In the genomic region with DNA sequence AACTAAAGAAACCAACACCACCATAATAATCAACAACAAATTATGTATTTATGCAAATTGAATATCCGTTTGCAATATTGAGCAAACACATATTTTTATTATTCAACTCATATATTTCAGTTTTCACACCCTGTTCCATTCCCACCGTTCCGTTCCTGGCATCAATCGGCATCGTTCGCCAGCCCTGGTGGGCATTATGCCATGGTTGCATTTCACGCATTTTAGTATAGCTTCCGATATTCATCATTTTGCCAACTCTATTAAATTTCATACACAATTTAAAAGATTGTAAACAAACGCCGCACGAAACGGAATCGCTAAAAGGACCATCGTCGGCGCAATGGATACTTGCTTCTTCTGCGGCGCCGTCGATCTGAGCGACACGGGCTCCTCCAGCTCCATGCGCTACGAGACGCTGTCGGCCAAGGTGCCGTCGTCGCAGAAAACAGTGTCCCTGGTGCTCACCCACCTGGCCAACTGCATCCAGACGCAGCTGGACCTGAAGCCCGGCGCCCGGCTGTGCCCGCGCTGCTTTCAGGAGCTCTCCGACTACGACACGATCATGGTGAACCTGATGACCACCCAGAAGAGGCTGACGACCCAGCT, we compare ENCODE assay signal across 1 fruit fly cellular context.
TF ChIP-seq lines count a peak whose summit lies in the region.

A gene (plus strand): TSS at position 203 of the 606 bp plus-strand sequence.

TF ChIP-seq in whole organism, embryonic, 481 proteins besides CTCF, POLR2A, EP300 and RAD21 (continued from another document and continues in another):
- TF ChIP-seq Six4 (GFP tag; optimal IDR thresholded peaks at IDR 0.05; lab: Kevin White, UChicago) = peak; percentile 64
- TF ChIP-seq emc (GFP tag; optimal IDR thresholded peaks at IDR 0.05; lab: Kevin White, UChicago) = peak; percentile 80
- peak; percentile 78 for TF ChIP-seq CG16813 (GFP tag; IDR thresholded peaks at IDR 0.05; lab: Robert Waterston, UW; ENCODE audit: partially characterized antibody)
- peak; percentile 45 for TF ChIP-seq B-H1 (GFP tag; IDR thresholded peaks at IDR 0.05; lab: Robert Waterston, UW)
- TF ChIP-seq insv (GFP tag; optimal IDR thresholded peaks at IDR 0.05; lab: Kevin White, UChicago) = peak in 1 of 2 experiments; percentile 46
- peak; percentile 90 for TF ChIP-seq B-H2 (GFP tag; optimal IDR thresholded peaks at IDR 0.05; lab: Kevin White, UChicago)
- TF ChIP-seq cg (GFP tag; optimal IDR thresholded peaks at IDR 0.05; lab: Kevin White, UChicago) = no peak
- TF ChIP-seq CG11247 (GFP tag; IDR thresholded peaks at IDR 0.05; lab: Robert Waterston, UW) = peak; percentile 84
- peak; percentile 38 for TF ChIP-seq btn (GFP tag; optimal IDR thresholded peaks at IDR 0.05; lab: Kevin White, UChicago)
- peak; percentile 76 for TF ChIP-seq Scr (GFP tag; IDR thresholded peaks at IDR 0.05; lab: Robert Waterston, UW; ENCODE audit: partially characterized antibody)
- no peak for TF ChIP-seq fru (optimal IDR thresholded peaks at IDR 0.05; lab: Kevin White, UChicago)
- TF ChIP-seq wdn (GFP tag; IDR thresholded peaks at IDR 0.05; lab: Robert Waterston, UW) = peak; percentile 56; the same call in 1 of the 2 replicates
- no peak for TF ChIP-seq CG11504 (tag; optimal IDR thresholded peaks at IDR 0.05; lab: Kevin White, UChicago)
- no peak for TF ChIP-seq CG8359 (GFP tag; optimal IDR thresholded peaks at IDR 0.05; lab: Kevin White, UChicago; ENCODE audit: borderline replicate concordance)
- peak; percentile 68 for TF ChIP-seq Optix (GFP tag; IDR thresholded peaks at IDR 0.05; lab: Robert Waterston, UW)
- TF ChIP-seq crol (GFP tag; IDR thresholded peaks at IDR 0.05; lab: Robert Waterston, UW) = no peak
- TF ChIP-seq Atf6 (GFP tag; IDR thresholded peaks at IDR 0.05; lab: Robert Waterston, UW) = peak; percentile 80
- peak; percentile 73 for TF ChIP-seq CG17328 (GFP tag; IDR thresholded peaks at IDR 0.05; lab: Robert Waterston, UW)
- TF ChIP-seq CG31365 (tag; optimal IDR thresholded peaks at IDR 0.05; lab: Kevin White, UChicago) = no peak
- TF ChIP-seq CG13123 (GFP tag; optimal IDR thresholded peaks at IDR 0.05; lab: Kevin White, UChicago) = peak; percentile 40
- peak; percentile 55; the same call in 2 of the 3 replicates for TF ChIP-seq CG2889 (GFP tag; IDR thresholded peaks at IDR 0.05; lab: Robert Waterston, UW)
- peak; percentile 70 for TF ChIP-seq CoRest (tag; optimal IDR thresholded peaks at IDR 0.05; lab: Kevin White, UChicago)
- peak; percentile 73 for TF ChIP-seq HHEX (GFP tag; optimal IDR thresholded peaks at IDR 0.05; lab: Kevin White, UChicago)
- TF ChIP-seq Sin3A (optimal IDR thresholded peaks at IDR 0.05; lab: Kevin White, UChicago) = peak; percentile 71
- TF ChIP-seq Sox102F (GFP tag; optimal IDR thresholded peaks at IDR 0.05; lab: Kevin White, UChicago) = no peak
- peak; percentile 13 for TF ChIP-seq CG2875 (GFP tag; optimal IDR thresholded peaks at IDR 0.05; lab: Kevin White, UChicago)
- peak; percentile 86 for TF ChIP-seq ERR (GFP tag; optimal IDR thresholded peaks at IDR 0.05; lab: Kevin White, UChicago)
- peak; percentile 19; the same call in 1 of the 2 replicates for TF ChIP-seq nerfin-2 (GFP tag; IDR thresholded peaks at IDR 0.05; lab: Robert Waterston, UW; ENCODE audit: partially characterized antibody)
- no peak for TF ChIP-seq lov (optimal IDR thresholded peaks at IDR 0.05; lab: Kevin White, UChicago)
- TF ChIP-seq lov (GFP tag; IDR thresholded peaks at IDR 0.05; lab: Robert Waterston, UW) = peak; percentile 64; the same call in 2 of the 3 replicates
- peak; percentile 71 for TF ChIP-seq hbn (GFP tag; IDR thresholded peaks at IDR 0.05; lab: Robert Waterston, UW; ENCODE audit: partially characterized antibody)
- peak; percentile 69 for TF ChIP-seq CG6272 (GFP tag; IDR thresholded peaks at IDR 0.05; lab: Robert Waterston, UW)
- TF ChIP-seq Awh (GFP tag; IDR thresholded peaks at IDR 0.05; lab: Robert Waterston, UW) = no peak
- TF ChIP-seq trem (tag; optimal IDR thresholded peaks at IDR 0.05; lab: Kevin White, UChicago) = peak; percentile 83
- peak; percentile 42 for TF ChIP-seq CG16815 (GFP tag; optimal IDR thresholded peaks at IDR 0.05; lab: Kevin White, UChicago)
- peak; percentile 19 for TF ChIP-seq BtbVII (GFP tag; optimal IDR thresholded peaks at IDR 0.05; lab: Kevin White, UChicago)
- no peak for TF ChIP-seq dmrt99B (tag; optimal IDR thresholded peaks at IDR 0.05; lab: Kevin White, UChicago)
- no peak for TF ChIP-seq Lim3 (GFP tag; IDR thresholded peaks at IDR 0.05; lab: Robert Waterston, UW)
- peak; percentile 46 for TF ChIP-seq fd96Cb (tag; optimal IDR thresholded peaks at IDR 0.05; lab: Kevin White, UChicago)
- peak; percentile 78 to 80 for TF ChIP-seq chif (GFP tag; optimal IDR thresholded peaks at IDR 0.05; lab: Kevin White, UChicago)
- peak; percentile 61; the same call in 1 of the 2 replicates for TF ChIP-seq CG14014 (GFP tag; IDR thresholded peaks at IDR 0.05; lab: Robert Waterston, UW)
- peak; percentile 31 for TF ChIP-seq CG4707 (GFP tag; optimal IDR thresholded peaks at IDR 0.05; lab: Kevin White, UChicago)
- peak; percentile 74 for TF ChIP-seq Bteb2 (GFP tag; optimal IDR thresholded peaks at IDR 0.05; lab: Kevin White, UChicago)
- peak; percentile 96 for TF ChIP-seq HmgD (GFP tag; optimal IDR thresholded peaks at IDR 0.05; lab: Kevin White, UChicago)
- peak; percentile 86 for TF ChIP-seq sug (tag; optimal IDR thresholded peaks at IDR 0.05; lab: Kevin White, UChicago)
- no peak for TF ChIP-seq Hr78 (GFP tag; optimal IDR thresholded peaks at IDR 0.05; lab: Kevin White, UChicago)
- TF ChIP-seq CG8290 (GFP tag; optimal IDR thresholded peaks at IDR 0.05; lab: Kevin White, UChicago) = peak; percentile 72
- TF ChIP-seq CG8290 (tag; optimal IDR thresholded peaks at IDR 0.05; lab: Kevin White, UChicago) = peak in 1 of 2 experiments; percentile 37
- TF ChIP-seq aop (GFP tag; IDR thresholded peaks at IDR 0.05; lab: Robert Waterston, UW) = peak; percentile 83
- peak; percentile 88 for TF ChIP-seq CG14710 (tag; optimal IDR thresholded peaks at IDR 0.05; lab: Kevin White, UChicago)
- TF ChIP-seq CG33557 (GFP tag; optimal IDR thresholded peaks at IDR 0.05; lab: Kevin White, UChicago) = peak; percentile 52
- TF ChIP-seq pb (GFP tag; optimal IDR thresholded peaks at IDR 0.05; lab: Kevin White, UChicago) = no peak
- TF ChIP-seq Max (GFP tag; optimal IDR thresholded peaks at IDR 0.05; lab: Kevin White, UChicago) = peak; percentile 80
- TF ChIP-seq TFAM (GFP tag; optimal IDR thresholded peaks at IDR 0.05; lab: Kevin White, UChicago) = peak; percentile 13
- TF ChIP-seq CG17802 (tag; optimal IDR thresholded peaks at IDR 0.05; lab: Kevin White, UChicago) = peak; percentile 83
- TF ChIP-seq Neu2 (GFP tag; optimal IDR thresholded peaks at IDR 0.05; lab: Kevin White, UChicago; ENCODE audit: borderline replicate concordance) = peak; percentile 14
- peak; percentile 86 for TF ChIP-seq ci (GFP tag; IDR thresholded peaks at IDR 0.05; lab: Robert Waterston, UW)
- peak; percentile 60 for TF ChIP-seq H2.0 (GFP tag; IDR thresholded peaks at IDR 0.05; lab: Robert Waterston, UW)
- no peak for TF ChIP-seq CG15479 (GFP tag; optimal IDR thresholded peaks at IDR 0.05; lab: Kevin White, UChicago)
- TF ChIP-seq CkIIα-i1 (GFP tag; IDR thresholded peaks at IDR 0.05; lab: Robert Waterston, UW) = no peak
- peak; percentile 23 for TF ChIP-seq CG12219 (GFP tag; optimal IDR thresholded peaks at IDR 0.05; lab: Kevin White, UChicago)
- TF ChIP-seq Ada2b (GFP tag; IDR thresholded peaks at IDR 0.05; lab: Robert Waterston, UW) = peak; percentile 77
- TF ChIP-seq CG3281 (GFP tag; optimal IDR thresholded peaks at IDR 0.05; lab: Kevin White, UChicago) = peak; percentile 82
- TF ChIP-seq CG12299 (tag; optimal IDR thresholded peaks at IDR 0.05; lab: Kevin White, UChicago) = peak; percentile 32
- TF ChIP-seq Aef1 (GFP tag; IDR thresholded peaks at IDR 0.05; lab: Robert Waterston, UW) = peak; percentile 75
- peak; percentile 58 for TF ChIP-seq CG13296 (GFP tag; optimal IDR thresholded peaks at IDR 0.05; lab: Kevin White, UChicago)
- peak; percentile 85 for TF ChIP-seq CG9609 (GFP tag; optimal IDR thresholded peaks at IDR 0.05; lab: Kevin White, UChicago)
- TF ChIP-seq CG2116 (GFP tag; optimal IDR thresholded peaks at IDR 0.05; lab: Kevin White, UChicago) = peak; percentile 100
- TF ChIP-seq sqz (GFP tag; optimal IDR thresholded peaks at IDR 0.05; lab: Kevin White, UChicago) = no peak
- TF ChIP-seq CG12236 (GFP tag; optimal IDR thresholded peaks at IDR 0.05; lab: Kevin White, UChicago) = peak; percentile 18
- TF ChIP-seq al (GFP tag; IDR thresholded peaks at IDR 0.05; lab: Robert Waterston, UW) = peak; percentile 80
- peak; percentile 61 for TF ChIP-seq kay (GFP tag; optimal IDR thresholded peaks at IDR 0.05; lab: Kevin White, UChicago)
- no peak for TF ChIP-seq CG11093 (GFP tag; IDR thresholded peaks at IDR 0.05; lab: Robert Waterston, UW)
- TF ChIP-seq cas (GFP tag; IDR thresholded peaks at IDR 0.05; lab: Robert Waterston, UW) = peak; percentile 74
- peak; percentile 80 for TF ChIP-seq otp (GFP tag; IDR thresholded peaks at IDR 0.05; lab: Robert Waterston, UW)
- TF ChIP-seq Doc2 (GFP tag; IDR thresholded peaks at IDR 0.05; lab: Robert Waterston, UW) = no peak
- TF ChIP-seq nau (GFP tag; optimal IDR thresholded peaks at IDR 0.05; lab: Kevin White, UChicago) = no peak
- no peak for TF ChIP-seq tio (GFP tag; optimal IDR thresholded peaks at IDR 0.05; lab: Kevin White, UChicago)
- peak; percentile 81 for TF ChIP-seq CG12155 (GFP tag; optimal IDR thresholded peaks at IDR 0.05; lab: Kevin White, UChicago)
- no peak for TF ChIP-seq CG12071 (GFP tag; optimal IDR thresholded peaks at IDR 0.05; lab: Kevin White, UChicago)
- peak; percentile 69 for TF ChIP-seq CG3995 (GFP tag; optimal IDR thresholded peaks at IDR 0.05; lab: Kevin White, UChicago)
- TF ChIP-seq CG13775 (GFP tag; optimal IDR thresholded peaks at IDR 0.05; lab: Kevin White, UChicago) = peak; percentile 74
- peak; percentile 65; the same call in 2 of the 3 replicates for TF ChIP-seq Doc3 (GFP tag; IDR thresholded peaks at IDR 0.05; lab: Robert Waterston, UW; ENCODE audit: partially characterized antibody)
- TF ChIP-seq CG7987 (GFP tag; optimal IDR thresholded peaks at IDR 0.05; lab: Kevin White, UChicago) = peak; percentile 83
- peak; percentile 72 for TF ChIP-seq CG34376 (GFP tag; optimal IDR thresholded peaks at IDR 0.05; lab: Kevin White, UChicago)
- TF ChIP-seq jumu (GFP tag; optimal IDR thresholded peaks at IDR 0.05; lab: Kevin White, UChicago) = peak; percentile 86
- TF ChIP-seq Sox100B (GFP tag; optimal IDR thresholded peaks at IDR 0.05; lab: Kevin White, UChicago) = no peak
- peak; percentile 89 for TF ChIP-seq CG13894 (tag; optimal IDR thresholded peaks at IDR 0.05; lab: Kevin White, UChicago)
- TF ChIP-seq z (GFP tag; IDR thresholded peaks at IDR 0.05; lab: Robert Waterston, UW) = no peak
- no peak for TF ChIP-seq hkb (optimal IDR thresholded peaks at IDR 0.05; lab: Kevin White, UChicago)
- peak; percentile 75 for TF ChIP-seq hkb (GFP tag; IDR thresholded peaks at IDR 0.05; lab: Robert Waterston, UW)
- no peak for TF ChIP-seq CG4360 (GFP tag; IDR thresholded peaks at IDR 0.05; lab: Robert Waterston, UW)
- peak; percentile 85 for TF ChIP-seq Hmr (GFP tag; optimal IDR thresholded peaks at IDR 0.05; lab: Kevin White, UChicago)
- no peak for TF ChIP-seq CG3407 (GFP tag; optimal IDR thresholded peaks at IDR 0.05; lab: Kevin White, UChicago)
- TF ChIP-seq stc (GFP tag; IDR thresholded peaks at IDR 0.05; lab: Robert Waterston, UW) = peak; percentile 40; the same call in 1 of the 2 replicates
- TF ChIP-seq sna (GFP tag; IDR thresholded peaks at IDR 0.05; lab: Robert Waterston, UW; ENCODE audit: partially characterized antibody) = peak; percentile 81
- TF ChIP-seq CG5245 (GFP tag; optimal IDR thresholded peaks at IDR 0.05; lab: Kevin White, UChicago) = peak; percentile 75
- TF ChIP-seq ftz-f1 (GFP tag; optimal IDR thresholded peaks at IDR 0.05; lab: Kevin White, UChicago) = peak; percentile 79
- TF ChIP-seq sd (tag; optimal IDR thresholded peaks at IDR 0.05; lab: Kevin White, UChicago) = no peak
- peak; percentile 92 for TF ChIP-seq Dbx (GFP tag; IDR thresholded peaks at IDR 0.05; lab: Robert Waterston, UW)
- TF ChIP-seq CG9727 (GFP tag; optimal IDR thresholded peaks at IDR 0.05; lab: Kevin White, UChicago) = peak; percentile 78
- TF ChIP-seq pfk (GFP tag; optimal IDR thresholded peaks at IDR 0.05; lab: Kevin White, UChicago) = peak; percentile 99
- TF ChIP-seq dmrt11E (tag; optimal IDR thresholded peaks at IDR 0.05; lab: Kevin White, UChicago) = peak; percentile 59
- TF ChIP-seq gfzf (GFP tag; optimal IDR thresholded peaks at IDR 0.05; lab: Kevin White, UChicago) = peak; percentile 52
- TF ChIP-seq onecut (GFP tag; IDR thresholded peaks at IDR 0.05; lab: Robert Waterston, UW) = peak; percentile 50
- peak; percentile 53 for TF ChIP-seq CG18476 (GFP tag; optimal IDR thresholded peaks at IDR 0.05; lab: Kevin White, UChicago)
- TF ChIP-seq Xbp1 (GFP tag; optimal IDR thresholded peaks at IDR 0.05; lab: Kevin White, UChicago) = peak; percentile 91
- TF ChIP-seq CG6683 (GFP tag; optimal IDR thresholded peaks at IDR 0.05; lab: Kevin White, UChicago) = peak; percentile 50
- TF ChIP-seq twi (tag; optimal IDR thresholded peaks at IDR 0.05; lab: Kevin White, UChicago) = peak; percentile 5
- TF ChIP-seq D19A (tag; optimal IDR thresholded peaks at IDR 0.05; lab: Kevin White, UChicago) = no peak
- TF ChIP-seq abd-A (tag; optimal IDR thresholded peaks at IDR 0.05; lab: Kevin White, UChicago) = no peak
- no peak for TF ChIP-seq CG10959 (GFP tag; IDR thresholded peaks at IDR 0.05; lab: Robert Waterston, UW)
- TF ChIP-seq D (optimal IDR thresholded peaks at IDR 0.05; lab: Kevin White, UChicago) = no peak
- TF ChIP-seq D (GFP tag; optimal IDR thresholded peaks at IDR 0.05; lab: Kevin White, UChicago) = peak; percentile 37
- peak; percentile 85 for TF ChIP-seq CG7786 (GFP tag; optimal IDR thresholded peaks at IDR 0.05; lab: Kevin White, UChicago)
- peak; percentile 76 for TF ChIP-seq ara (GFP tag; IDR thresholded peaks at IDR 0.05; lab: Robert Waterston, UW)
- peak; percentile 73 for TF ChIP-seq E2f2 (GFP tag; IDR thresholded peaks at IDR 0.05; lab: Robert Waterston, UW)
- peak; percentile 23 for TF ChIP-seq Lhr (GFP tag; optimal IDR thresholded peaks at IDR 0.05; lab: Kevin White, UChicago)
- peak; percentile 76 for TF ChIP-seq Fer1 (GFP tag; optimal IDR thresholded peaks at IDR 0.05; lab: Kevin White, UChicago)
- TF ChIP-seq CG10565 (GFP tag; optimal IDR thresholded peaks at IDR 0.05; lab: Kevin White, UChicago) = no peak
- peak; percentile 68 for TF ChIP-seq lbe (GFP tag; optimal IDR thresholded peaks at IDR 0.05; lab: Kevin White, UChicago)
- TF ChIP-seq bsh (GFP tag; optimal IDR thresholded peaks at IDR 0.05; lab: Kevin White, UChicago) = peak in 1 of 2 experiments; percentile 58
- peak; percentile 76 for TF ChIP-seq Meics (GFP tag; optimal IDR thresholded peaks at IDR 0.05; lab: Kevin White, UChicago)
